Worm (Caenorhabditis elegans): ENCODE data around the gene nrde-1.

DNA sequence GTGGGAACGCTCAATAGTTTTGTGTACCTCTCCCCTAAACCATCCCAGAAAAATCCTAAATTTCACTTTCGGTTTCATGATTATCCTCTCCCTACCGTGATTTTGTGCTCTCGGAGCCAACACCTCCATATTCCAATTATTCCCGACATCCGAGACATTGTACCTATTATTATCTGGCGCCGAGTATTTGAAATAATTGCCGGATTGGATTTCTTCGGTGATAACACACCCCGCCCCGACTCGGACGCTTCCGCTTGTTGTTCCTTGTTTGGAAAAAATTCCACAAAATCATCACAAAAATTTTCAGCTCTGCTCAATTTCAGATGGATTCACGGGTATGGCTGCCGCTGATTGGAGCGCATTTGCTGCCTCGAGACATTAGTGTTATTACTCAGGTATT lies 31.9 kb downstream of the nrde-1 start, which contains the start of gene lin-48:
- TF ChIP-seq snpc-4 (tag; optimal IDR thresholded peaks at IDR 0.05) (no peak), bed-3 (GFP tag; optimal IDR thresholded peaks at IDR 0.05) (no peak), flh-1 (GFP tag; optimal IDR thresholded peaks at IDR 0.05) (no peak), ceh-43 (GFP tag; optimal IDR thresholded peaks at IDR 0.05) (no peak), lsy-2 (tag; optimal IDR thresholded peaks at IDR 0.05) (no peak), elt-1 (tag; optimal IDR thresholded peaks at IDR 0.05; ENCODE audit: borderline replicate concordance, insufficient read depth) (no peak), mab-5 (tag; optimal IDR thresholded peaks at IDR 0.05) (no peak)

Measured in whole organism, mixed stage, embryonic.